Fruit fly (Drosophila melanogaster) whole organism, prepupa: ENCODE results near the gene psh.

ENCODE experiments used
- Blimp-1 ChIP-seq: fragments of 200-800 bp; sonication (Bioruptor generic); optimal IDR thresholded peaks from 3 replicates; lab custom pipeline; 2017; ENCODE audit warnings: missing biosample characterization, missing genetic modification characterization, mild to moderate bottlenecking, moderate library complexity, missing genetic modification reagents
- CG10631 ChIP-seq: fragments of 200-800 bp; sonication (Bioruptor generic); optimal IDR thresholded peaks from 2 replicates; lab custom pipeline; 2016; ENCODE audit warnings: missing biosample characterization, missing genetic modification characterization
- CG10669 ChIP-seq: fragments of 200-800 bp; sonication (Bioruptor generic); optimal IDR thresholded peaks from 3 replicates; lab custom pipeline; 2018; ENCODE audit warnings: missing biosample characterization, mild to moderate bottlenecking, missing genetic modification characterization, moderate library complexity
- CG11294 ChIP-seq: fragments of 200-800 bp; sonication (Bioruptor generic); IDR thresholded peaks from 2 replicates; pipeline ENCODE4 v1.3.6; 2022; ENCODE audit warnings: missing biosample characterization, missing genetic modification characterization
- CG11762 ChIP-seq: fragments of 200-800 bp; sonication (Bioruptor generic); optimal IDR thresholded peaks from 3 replicates; lab custom pipeline; 2016; ENCODE audit warnings: missing biosample characterization, missing genetic modification characterization; ENCODE audit not compliant: insufficient read depth
- CG11902 ChIP-seq: fragments of 200-800 bp; sonication (Bioruptor generic); optimal IDR thresholded peaks from 3 replicates; lab custom pipeline; 2016; ENCODE audit warnings: missing biosample characterization, missing genetic modification characterization
- CG15336 ChIP-seq: fragments of 200-800 bp; sonication (Bioruptor generic); IDR thresholded peaks from 2 replicates; pipeline ENCODE4 v1.3.6; 2022; ENCODE audit warnings: missing biosample characterization, missing genetic modification characterization
- CG1621 ChIP-seq: fragments of 200-800 bp; sonication (Bioruptor generic); optimal IDR thresholded peaks from 3 replicates; lab custom pipeline; 2018; ENCODE audit warnings: missing biosample characterization, mild to moderate bottlenecking, missing genetic modification characterization
- CG3032 ChIP-seq: fragments of 200-800 bp; optimal IDR thresholded peaks from 2 replicates; lab custom pipeline; 2019; ENCODE audit warnings: missing biosample characterization, mild to moderate bottlenecking, missing genetic modification characterization, moderate library complexity
- CG32006 ChIP-seq: fragments of 200-800 bp; sonication (Bioruptor generic); optimal IDR thresholded peaks from 3 replicates; lab custom pipeline; 2017; ENCODE audit warnings: missing biosample characterization, mild to moderate bottlenecking, missing genetic modification characterization
- CG34406 ChIP-seq: fragments of 200-800 bp; sonication (Bioruptor generic); optimal IDR thresholded peaks from 3 replicates; lab custom pipeline; 2016; ENCODE audit warnings: missing biosample characterization, missing genetic modification characterization
- CG6276 ChIP-seq: fragments of 200-800 bp; sonication (Bioruptor generic); optimal IDR thresholded peaks from 2 replicates; lab custom pipeline; 2017; ENCODE audit warnings: missing biosample characterization, mild to moderate bottlenecking, missing genetic modification characterization
- CG6808 ChIP-seq: fragments of 200-800 bp; sonication (Bioruptor generic); optimal IDR thresholded peaks from 3 replicates; lab custom pipeline; 2017; ENCODE audit warnings: missing biosample characterization, missing genetic modification characterization, mild to moderate bottlenecking, moderate library complexity, missing genetic modification reagents
- CG6854 ChIP-seq: fragments of 200-800 bp; sonication (Bioruptor generic); optimal IDR thresholded peaks from 2 replicates; lab custom pipeline; 2017; ENCODE audit warnings: missing biosample characterization, mild to moderate bottlenecking, missing genetic modification characterization
- CG7368 ChIP-seq: fragments of 200-800 bp; sonication (Bioruptor generic); optimal IDR thresholded peaks from 3 replicates; lab custom pipeline; 2016; ENCODE audit warnings: missing biosample characterization, missing genetic modification characterization
- CG8319 ChIP-seq: fragments of 200-800 bp; sonication (Bioruptor generic); optimal IDR thresholded peaks from 3 replicates; lab custom pipeline; 2016; ENCODE audit warnings: missing biosample characterization, missing genetic modification characterization
- CG8632 ChIP-seq: fragments of 200-800 bp; sonication (Bioruptor generic); optimal IDR thresholded peaks from 3 replicates; lab custom pipeline; 2016; ENCODE audit warnings: missing biosample characterization, missing genetic modification characterization
- CG9139 ChIP-seq: fragments of 200-800 bp; sonication (Bioruptor generic); optimal IDR thresholded peaks from 3 replicates; lab custom pipeline; 2017; ENCODE audit warnings: missing biosample characterization, mild to moderate bottlenecking, missing genetic modification characterization
- Eip75B ChIP-seq: fragments of 200-800 bp; sonication (Bioruptor generic); optimal IDR thresholded peaks from 3 replicates; lab custom pipeline; 2016; ENCODE audit warnings: missing biosample characterization, missing genetic modification characterization
- Eip78C ChIP-seq: fragments of 200-800 bp; sonication (Bioruptor generic); peaks from one replicate; lab custom pipeline; 2016; ENCODE audit warnings: missing biosample characterization, missing genetic modification characterization
- Ets21C ChIP-seq: fragments of 200-800 bp; sonication (Bioruptor generic); optimal IDR thresholded peaks from 3 replicates; lab custom pipeline; 2016; ENCODE audit warnings: missing biosample characterization, missing genetic modification characterization
- Ets96B ChIP-seq: fragments of 200-800 bp; optimal IDR thresholded peaks from 2 replicates; lab custom pipeline; 2019; ENCODE audit warnings: missing biosample characterization, mild to moderate bottlenecking, missing genetic modification characterization, moderate library complexity
- Gug ChIP-seq: fragments of 200-800 bp; sonication (Bioruptor generic); IDR thresholded peaks from 2 replicates; pipeline ENCODE4 v1.3.6; 2022; ENCODE audit warnings: missing biosample characterization, missing genetic modification characterization
- Hr39 ChIP-seq: fragments of 200-800 bp; sonication (Bioruptor generic); optimal IDR thresholded peaks from 2 replicates; lab custom pipeline; 2016; ENCODE audit warnings: missing biosample characterization, missing genetic modification characterization
- Hr4 ChIP-seq: fragments of 200-800 bp; sonication (Bioruptor generic); optimal IDR thresholded peaks from 3 replicates; lab custom pipeline; 2016; ENCODE audit warnings: missing biosample characterization, missing genetic modification characterization
- Met ChIP-seq: fragments of 200-800 bp; sonication (Bioruptor generic); optimal IDR thresholded peaks from 3 replicates; lab custom pipeline; 2016; ENCODE audit warnings: missing biosample characterization, missing genetic modification characterization
- Smox ChIP-seq: fragments of 200-800 bp; sonication (Bioruptor generic); optimal IDR thresholded peaks from 3 replicates; lab custom pipeline; 2016; ENCODE audit warnings: missing biosample characterization, missing genetic modification characterization
- Sox102F ChIP-seq: fragments of 200-800 bp; sonication (Bioruptor generic); optimal IDR thresholded peaks from 2 replicates; lab custom pipeline; 2016; ENCODE audit warnings: missing biosample characterization, mild to moderate bottlenecking, missing genetic modification characterization
- Sox14 ChIP-seq: fragments of 200-800 bp; sonication (Bioruptor generic); optimal IDR thresholded peaks from 3 replicates; lab custom pipeline; 2016; ENCODE audit warnings: missing biosample characterization, missing genetic modification characterization
- Sox15 ChIP-seq: fragments of 200-800 bp; sonication (Bioruptor generic); optimal IDR thresholded peaks from 3 replicates; lab custom pipeline; 2016; ENCODE audit warnings: missing biosample characterization, missing genetic modification characterization
- achi ChIP-seq: fragments of 200-800 bp; sonication (Bioruptor generic); optimal IDR thresholded peaks from 3 replicates; lab custom pipeline; 2016; ENCODE audit warnings: missing biosample characterization, missing genetic modification characterization
- acj6 ChIP-seq: fragments of 200-800 bp; sonication (Bioruptor generic); optimal IDR thresholded peaks from 3 replicates; lab custom pipeline; 2016; ENCODE audit warnings: missing biosample characterization, missing genetic modification characterization
- cyc ChIP-seq: fragments of 200-800 bp; sonication (Bioruptor generic); optimal IDR thresholded peaks from 3 replicates; lab custom pipeline; 2016; ENCODE audit warnings: missing biosample characterization, missing genetic modification characterization
- dac ChIP-seq: fragments of 200-800 bp; sonication (Bioruptor generic); optimal IDR thresholded peaks from 2 replicates; lab custom pipeline; 2017; ENCODE audit warnings: missing biosample characterization, mild to moderate bottlenecking, missing genetic modification characterization
- dsx ChIP-seq: fragments of 200-800 bp; optimal IDR thresholded peaks from 3 replicates; lab custom pipeline; 2019; ENCODE audit warnings: missing biosample characterization, mild to moderate bottlenecking, missing genetic modification characterization, moderate library complexity; ENCODE audit not compliant: poor library complexity, severe bottlenecking
- eg ChIP-seq: fragments of 200-800 bp; sonication (Bioruptor generic); IDR thresholded peaks from 3 replicates; pipeline ENCODE4 v1.3.6; 2022; ENCODE audit warnings: missing biosample characterization, missing genetic modification characterization
- esn ChIP-seq: fragments of 200-800 bp; sonication (Bioruptor generic); optimal IDR thresholded peaks from 2 replicates; lab custom pipeline; 2016; ENCODE audit warnings: missing biosample characterization, mild to moderate bottlenecking, missing genetic modification characterization, moderate library complexity
- fd59A ChIP-seq: fragments of 200-800 bp; sonication (Bioruptor generic); optimal IDR thresholded peaks from 2 replicates; lab custom pipeline; 2017; ENCODE audit warnings: missing biosample characterization, mild to moderate bottlenecking, missing genetic modification characterization, missing genetic modification reagents
- fd85E ChIP-seq: fragments of 200-800 bp; sonication (Bioruptor generic); optimal IDR thresholded peaks from 3 replicates; lab custom pipeline; 2016; ENCODE audit warnings: missing biosample characterization, missing genetic modification characterization
- lz ChIP-seq: fragments of 200-800 bp; sonication (Bioruptor generic); optimal IDR thresholded peaks from 3 replicates; lab custom pipeline; 2016; ENCODE audit warnings: missing biosample characterization, missing genetic modification characterization
- pdm3 ChIP-seq: fragments of 200-800 bp; sonication (Bioruptor generic); optimal IDR thresholded peaks from 3 replicates; lab custom pipeline; 2016; ENCODE audit warnings: missing biosample characterization, missing genetic modification characterization
- ss ChIP-seq, 2 experiments: fragments of 200-800 bp; sonication (Bioruptor generic); optimal IDR thresholded peaks; 2 replicates in 1 of 2; 3 replicates in 1 of 2; lab custom pipeline; 2017 to 2018; ENCODE audit warnings: mild to moderate bottlenecking in 2 of 2, missing biosample characterization in 2 of 2, missing genetic modification characterization in 2 of 2, moderate library complexity in 1 of 2
- svp ChIP-seq: fragments of 200-800 bp; sonication (Bioruptor generic); peaks from one replicate; lab custom pipeline; 2016; ENCODE audit warnings: missing biosample characterization, missing genetic modification characterization
- topi ChIP-seq: fragments of 200-800 bp; sonication (Bioruptor generic); optimal IDR thresholded peaks from 3 replicates; lab custom pipeline; 2016; ENCODE audit warnings: missing biosample characterization, missing genetic modification characterization
- vri ChIP-seq: fragments of 200-800 bp; sonication (Bioruptor generic); optimal IDR thresholded peaks from 3 replicates; lab custom pipeline; 2016; ENCODE audit warnings: missing biosample characterization, mild to moderate bottlenecking, missing genetic modification characterization

psh gene

dm6 chrX:18486356-18487059, at the start of gene psh (continued):
- no peak for TF ChIP-seq Sox102F (GFP tag; lab: Kevin White, UChicago)
- TF ChIP-seq CG6808 (GFP tag; lab: Kevin White, UChicago): peak; percentile 13
- TF ChIP-seq Sox15 (GFP tag; lab: Kevin White, UChicago): no peak
- no peak for TF ChIP-seq Gug
- no peak for TF ChIP-seq CG6854 (GFP tag; lab: Kevin White, UChicago)
- TF ChIP-seq Blimp-1 (GFP tag; lab: Kevin White, UChicago): no peak

dm6 chrX:18534393-18534792, 47.7 kb upstream of the psh start:
- peak; percentile 18; the same call in 1 of the 3 replicates for TF ChIP-seq eg (GFP tag; lab: Robert Waterston, UW)
- peak; percentile 67 for TF ChIP-seq CG6854 (GFP tag; lab: Kevin White, UChicago)
- TF ChIP-seq Hr39 (GFP tag; lab: Kevin White, UChicago): no peak
- TF ChIP-seq CG9139: peak; percentile 23
- TF ChIP-seq svp (GFP tag; lab: Kevin White, UChicago): peak; percentile 50
- TF ChIP-seq ss (GFP tag; optimal IDR thresholded peaks at IDR 0.05; lab: Kevin White, UChicago): peak in 1 of 2 experiments; percentile 6
- TF ChIP-seq dsx: peak; percentile 10
- TF ChIP-seq CG1621 (tag; lab: Kevin White, UChicago): no peak
- TF ChIP-seq CG15336 (GFP tag; lab: Robert Waterston, UW): peak; percentile 34; the same call in 1 of the 2 replicates
- TF ChIP-seq vri: no peak
- peak; percentile 57 for TF ChIP-seq Eip78C
- peak; percentile 48 for TF ChIP-seq CG11902 (GFP tag; lab: Kevin White, UChicago)
- TF ChIP-seq Met (GFP tag; lab: Kevin White, UChicago): no peak

DNA sequence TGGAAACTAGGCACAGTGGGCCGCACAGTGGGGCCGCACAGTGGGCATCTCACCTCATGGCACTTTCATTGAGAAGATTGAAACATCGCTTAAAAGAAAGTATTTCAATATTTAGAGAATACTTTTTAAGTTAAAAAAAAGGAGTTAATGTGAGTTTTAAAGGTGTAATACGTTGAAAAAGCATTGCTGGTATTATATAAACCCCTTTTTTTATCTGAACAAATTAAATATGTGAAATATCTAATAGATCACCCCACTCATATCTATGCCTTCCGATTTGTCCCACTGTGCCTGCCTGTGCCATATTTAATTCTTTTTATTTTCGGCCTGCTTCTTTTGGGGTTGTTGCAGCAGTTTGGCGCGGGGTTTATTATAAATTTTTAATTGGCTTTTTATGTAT, 46.6 kb upstream of the psh start:
- TF ChIP-seq CG6808 (GFP tag; lab: Kevin White, UChicago) (peak; percentile 5), CG8319 (GFP tag; lab: Kevin White, UChicago) (no peak), pdm3 (GFP tag; lab: Kevin White, UChicago) (peak; percentile 18), achi (peak; percentile 23), CG1621 (tag; lab: Kevin White, UChicago) (no peak), eg (GFP tag; lab: Robert Waterston, UW) (no peak), Hr39 (GFP tag; lab: Kevin White, UChicago) (peak; percentile 20), esn (peak; percentile 53), Eip78C (peak; percentile 84), ss (GFP tag; optimal IDR thresholded peaks at IDR 0.05; lab: Kevin White, UChicago) (no peak), CG8632 (GFP tag; lab: Kevin White, UChicago) (peak; percentile 25), lz (GFP tag; lab: Kevin White, UChicago) (peak; percentile 39), CG6854 (GFP tag; lab: Kevin White, UChicago) (no peak), Hr4 (GFP tag; lab: Kevin White, UChicago) (no peak), CG11762 (GFP tag; lab: Kevin White, UChicago) (no peak), CG6276 (GFP tag; lab: Kevin White, UChicago) (no peak), topi (GFP tag; lab: Kevin White, UChicago) (peak; percentile 39), acj6 (GFP tag; lab: Kevin White, UChicago) (peak; percentile 16), CG11294 (GFP tag; lab: Robert Waterston, UW) (no peak), Eip75B (no peak), fd85E (GFP tag; lab: Kevin White, UChicago) (no peak), CG32006 (peak; percentile 13), Ets21C (GFP tag; lab: Kevin White, UChicago) (no peak), Ets96B (tag; lab: Kevin White, UChicago) (no peak), Sox102F (GFP tag; lab: Kevin White, UChicago) (peak; percentile 16), Sox15 (GFP tag; lab: Kevin White, UChicago) (no peak), svp (GFP tag; lab: Kevin White, UChicago) (peak; percentile 80), cyc (GFP tag; lab: Kevin White, UChicago) (no peak), CG34406 (peak; percentile 11), CG10631 (no peak), Sox14 (GFP tag; lab: Kevin White, UChicago) (peak; percentile 23), dac (no peak), Smox (GFP tag; lab: Kevin White, UChicago) (peak; percentile 36), CG11902 (GFP tag; lab: Kevin White, UChicago) (no peak), fd59A (GFP tag; lab: Kevin White, UChicago) (no peak), CG7368 (GFP tag; lab: Kevin White, UChicago) (no peak), CG10669 (no peak), CG3032 (tag; lab: Kevin White, UChicago) (no peak)
